Fruit fly (Drosophila melanogaster): ENCODE data around the gene loco.

loco gene

dm6 chr3R:22590668-22591275 is 48.4 kb downstream of the loco start (continued):
- TF ChIP-seq CG13296 (GFP tag; optimal IDR thresholded peaks at IDR 0.05) (no peak), gfzf (GFP tag; optimal IDR thresholded peaks at IDR 0.05) (no peak), odd (GFP tag; optimal IDR thresholded peaks at IDR 0.05) (peak; percentile 61), CG10147 (GFP tag; optimal IDR thresholded peaks at IDR 0.05) (peak; percentile 30), pum (GFP tag; optimal IDR thresholded peaks at IDR 0.05) (peak; percentile 47), Hand (GFP tag; optimal IDR thresholded peaks at IDR 0.05) (no peak), CG34376 (GFP tag; optimal IDR thresholded peaks at IDR 0.05) (no peak), CG3726 (GFP tag; IDR thresholded peaks at IDR 0.05) (no peak), Pdp1 (GFP tag; optimal IDR thresholded peaks at IDR 0.05) (peak; percentile 1 to 38), luna (GFP tag; optimal IDR thresholded peaks at IDR 0.05) (no peak), emc (GFP tag; optimal IDR thresholded peaks at IDR 0.05) (no peak), NC2α (GFP tag; optimal IDR thresholded peaks at IDR 0.05) (peak; percentile 56), CG15479 (GFP tag; optimal IDR thresholded peaks at IDR 0.05) (no peak), CG10267 (tag; optimal IDR thresholded peaks at IDR 0.05) (peak; percentile 65), CG9727 (GFP tag; optimal IDR thresholded peaks at IDR 0.05) (peak; percentile 83), CG3407 (GFP tag; optimal IDR thresholded peaks at IDR 0.05) (peak; percentile 65), Gug (GFP tag; IDR thresholded peaks at IDR 0.05) (no peak), slbo (GFP tag; IDR thresholded peaks at IDR 0.05) (peak; percentile 21; the same call in 1 of the 2 replicates), CG14667 (GFP tag; IDR thresholded peaks at IDR 0.05) (no peak), D19B (GFP tag; optimal IDR thresholded peaks at IDR 0.05) (peak; percentile 89), NK7.1 (GFP tag; optimal IDR thresholded peaks at IDR 0.05) (no peak), CG33213 (GFP tag; optimal IDR thresholded peaks at IDR 0.05) (peak; percentile 18), CG14710 (tag; optimal IDR thresholded peaks at IDR 0.05) (peak; percentile 79), wor (GFP tag; IDR thresholded peaks at IDR 0.05) (peak; percentile 68), NfI (GFP tag; optimal IDR thresholded peaks at IDR 0.05) (no peak), trem (tag; optimal IDR thresholded peaks at IDR 0.05) (peak; percentile 52), pb (GFP tag; optimal IDR thresholded peaks at IDR 0.05) (no peak), ro (GFP tag; IDR thresholded peaks at IDR 0.05) (no peak), Six4 (GFP tag; optimal IDR thresholded peaks at IDR 0.05) (peak; percentile 51), Ssrp (tag; optimal IDR thresholded peaks at IDR 0.05) (peak; percentile 86), CG7928 (GFP tag; optimal IDR thresholded peaks at IDR 0.05) (no peak), CG8281 (tag; optimal IDR thresholded peaks at IDR 0.05) (no peak), Fer2 (tag; optimal IDR thresholded peaks at IDR 0.05) (no peak), Mrtf (GFP tag; IDR thresholded peaks at IDR 0.05) (no peak), CG30020 (tag; optimal IDR thresholded peaks at IDR 0.05) (peak; percentile 20), CG4424 (GFP tag; optimal IDR thresholded peaks at IDR 0.05) (peak; percentile 57), psq (GFP tag; optimal IDR thresholded peaks at IDR 0.05) (no peak), CG7987 (GFP tag; optimal IDR thresholded peaks at IDR 0.05) (no peak), zf30C (GFP tag; optimal IDR thresholded peaks at IDR 0.05) (no peak), Chrac-16 (GFP tag; optimal IDR thresholded peaks at IDR 0.05) (peak; percentile 12), pho (GFP tag; optimal IDR thresholded peaks at IDR 0.05) (no peak), mirr (GFP tag; optimal IDR thresholded peaks at IDR 0.05) (no peak), dmrt11E (tag; optimal IDR thresholded peaks at IDR 0.05) (peak; percentile 85), Kr (GFP tag; optimal IDR thresholded peaks at IDR 0.05) (no peak), esg (GFP tag; conservative IDR thresholded peaks at IDR 0.05) (peak; percentile 37), Bteb2 (GFP tag; optimal IDR thresholded peaks at IDR 0.05) (no peak), disco-r (GFP tag; optimal IDR thresholded peaks at IDR 0.05) (no peak), CG12769 (tag; optimal IDR thresholded peaks at IDR 0.05) (no peak), Mes4 (GFP tag; optimal IDR thresholded peaks at IDR 0.05) (peak; percentile 40), lbe (GFP tag; optimal IDR thresholded peaks at IDR 0.05) (no peak), aop (GFP tag; IDR thresholded peaks at IDR 0.05) (no peak)
